Worm (Caenorhabditis elegans) whole organism, L3 larva: Measurements from ENCODE around the gene clec-174.

ENCODE experiments used
- ama-1 ChIP-seq: fragments of 150-350 bp; optimal IDR thresholded peaks from 2 replicates; lab custom pipeline; 2018
- daf-12 ChIP-seq: fragments of 150-350 bp; optimal IDR thresholded peaks from 2 replicates; lab custom pipeline; 2014; ENCODE audit warnings: missing biosample characterization, missing genetic modification reagents, missing genetic modification characterization
- elt-1 ChIP-seq: fragments of 150-350 bp; optimal IDR thresholded peaks from 2 replicates; lab custom pipeline; 2014; ENCODE audit warnings: missing biosample characterization, missing genetic modification characterization
- elt-3 ChIP-seq, 3 experiments: fragments of 150-350 bp in 1 of 3; sonication (generic microtip) in 2 of 3; optimal IDR thresholded peaks; 2 replicates in 2 of 3; 4 replicates in 1 of 3; lab custom pipeline; 2014 to 2017; ENCODE audit warnings: missing biosample characterization in 3 of 3, missing genetic modification characterization in 3 of 3
- fkh-2 ChIP-seq: fragments of 150-350 bp; optimal IDR thresholded peaks from 2 replicates; lab custom pipeline; 2014; ENCODE audit warnings: missing biosample characterization, missing genetic modification reagents, missing genetic modification characterization
- mdl-1 ChIP-seq: fragments of 150-350 bp; optimal IDR thresholded peaks from 2 replicates; lab custom pipeline; 2014; ENCODE audit warnings: missing biosample characterization, missing genetic modification characterization
- nhr-11 ChIP-seq: fragments of 150-350 bp; optimal IDR thresholded peaks from 2 replicates; lab custom pipeline; 2014; ENCODE audit warnings: missing biosample characterization, missing genetic modification characterization
- nhr-28 ChIP-seq: fragments of 150-350 bp; optimal IDR thresholded peaks from 2 replicates; lab custom pipeline; 2014; ENCODE audit warnings: missing biosample characterization, missing genetic modification characterization
- snpc-4 ChIP-seq: fragments of 150-350 bp; optimal IDR thresholded peaks from 2 replicates; lab custom pipeline; 2014; ENCODE audit warnings: missing biosample characterization, missing genetic modification characterization
- unc-62 ChIP-seq: fragments of 150-350 bp; sonication (generic microtip); optimal IDR thresholded peaks from 4 replicates; lab custom pipeline; 2014; ENCODE audit warnings: missing biosample characterization, missing genetic modification reagents, missing genetic modification characterization
- ztf-11 ChIP-seq: fragments of 150-350 bp; optimal IDR thresholded peaks from 2 replicates; lab custom pipeline; 2014; ENCODE audit warnings: missing biosample characterization, missing genetic modification characterization

DNA sequence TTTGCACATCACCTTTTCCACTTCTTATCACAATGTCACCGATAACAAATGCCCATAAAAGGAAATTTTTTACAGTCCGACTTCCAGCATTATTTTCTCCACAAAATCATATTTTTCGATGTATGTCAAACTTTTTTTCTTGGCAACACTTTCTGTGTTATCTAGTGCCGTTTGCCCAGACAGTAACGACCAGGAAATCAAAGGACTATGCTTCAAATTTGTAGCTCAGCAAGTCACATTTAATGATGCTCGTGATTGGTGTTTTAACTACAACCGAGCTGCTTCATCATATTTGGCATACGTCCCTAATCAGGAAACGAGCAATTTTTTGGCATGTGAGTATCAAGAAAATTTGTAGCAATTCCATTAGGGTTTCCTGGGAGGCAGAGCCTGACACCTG is 22.0 kb upstream of the clec-174 start:
- TF ChIP-seq elt-3 (tag; optimal IDR thresholded peaks at IDR 0.05; lab: Kevin White, UChicago) (no peak), ama-1 (lab: Kevin White, UChicago) (no peak), ztf-11 (tag; lab: Kevin White, UChicago) (no peak), snpc-4 (tag; lab: Kevin White, UChicago) (no peak), unc-62 (GFP tag; lab: Kevin White, UChicago) (no peak), nhr-28 (tag; lab: Kevin White, UChicago) (no peak), elt-1 (tag; lab: Kevin White, UChicago) (no peak), nhr-11 (no peak), daf-12 (tag; lab: Kevin White, UChicago) (no peak), fkh-2 (tag; lab: Kevin White, UChicago) (no peak), mdl-1 (tag; lab: Kevin White, UChicago) (no peak)
